Fruit fly (Drosophila melanogaster) whole organism, embryonic: ENCODE measurements around the gene Atg12.
A peak's percentile ranks its signal among the peaks of the same experiment; 100 is the strongest.

Experiments
- Atf3 ChIP-seq: fragments of 200-800 bp; sonication (Bioruptor generic); optimal IDR thresholded peaks from 3 replicates; lab custom pipeline; 2016; ENCODE audit warnings: missing biosample characterization, missing genetic modification characterization
- Awh ChIP-seq: fragments of 200-800 bp; sonication (Bioruptor generic); IDR thresholded peaks from 2 replicates; pipeline ENCODE4, ENCODE4 v1.3.6; 2022; ENCODE audit warnings: missing biosample characterization, missing genetic modification characterization
- B-H1 ChIP-seq: fragments of 200-800 bp; sonication (Bioruptor generic); IDR thresholded peaks from 3 replicates; pipeline ENCODE4 v1.3.6; 2022; ENCODE audit warnings: missing biosample characterization, missing genetic modification characterization
- CG10147 ChIP-seq: fragments of 200-800 bp; sonication (Bioruptor generic); optimal IDR thresholded peaks from 2 replicates; lab custom pipeline; 2019; ENCODE audit warnings: missing biosample characterization, mild to moderate bottlenecking, missing genetic modification characterization, moderate library complexity
- CG10366 ChIP-seq: fragments of 200-800 bp; sonication (Bioruptor generic); IDR thresholded peaks from 2 replicates; pipeline ENCODE4 v1.3.6; 2022; ENCODE audit warnings: missing biosample characterization, missing genetic modification characterization
- CG11093 ChIP-seq: fragments of 200-800 bp; sonication (Bioruptor generic); IDR thresholded peaks from 3 replicates; pipeline ENCODE4 v1.3.6; 2022; ENCODE audit warnings: missing biosample characterization, missing genetic modification characterization
- CG11247 ChIP-seq: fragments of 200-800 bp; sonication (Bioruptor generic); IDR thresholded peaks from 2 replicates; pipeline ENCODE4 v1.3.6; 2022; ENCODE audit warnings: missing biosample characterization, missing genetic modification characterization
- CG1529 ChIP-seq: fragments of 200-800 bp; sonication (Bioruptor generic); optimal IDR thresholded peaks from 3 replicates; lab custom pipeline; 2018; ENCODE audit warnings: missing biosample characterization, missing genetic modification characterization
- CG18764 ChIP-seq: fragments of 200-800 bp; sonication (Bioruptor generic); optimal IDR thresholded peaks from 3 replicates; lab custom pipeline; 2016; ENCODE audit warnings: missing biosample characterization, missing genetic modification characterization
- CG33557 ChIP-seq: fragments of 200-800 bp; sonication (Bioruptor generic); optimal IDR thresholded peaks from 2 replicates; lab custom pipeline; 2019; ENCODE audit warnings: missing biosample characterization, mild to moderate bottlenecking, missing genetic modification characterization, moderate library complexity
- CG3847 ChIP-seq: fragments of 200-800 bp; sonication (Bioruptor generic); IDR thresholded peaks from 2 replicates; pipeline ENCODE4 v1.3.6; 2022; ENCODE audit warnings: missing biosample characterization, missing genetic modification characterization
- CG42726 ChIP-seq: fragments of 200-800 bp; sonication (Bioruptor generic); IDR thresholded peaks from 2 replicates; pipeline ENCODE4 v1.3.6; 2022; ENCODE audit warnings: missing biosample characterization, missing genetic modification characterization; ENCODE audit not compliant: partially characterized antibody
- CG4328 ChIP-seq: fragments of 200-800 bp; sonication (Bioruptor generic); optimal IDR thresholded peaks from 3 replicates; lab custom pipeline; 2017; ENCODE audit warnings: missing biosample characterization, missing genetic modification reagents, missing genetic modification characterization
- CG5953 ChIP-seq: fragments of 200-800 bp; sonication (Bioruptor generic); IDR thresholded peaks from 2 replicates; pipeline ENCODE4 v1.3.6; 2022; ENCODE audit warnings: missing biosample characterization, missing genetic modification characterization
- CG6765 ChIP-seq: fragments of 200-800 bp; sonication (Bioruptor generic); optimal IDR thresholded peaks from 3 replicates; lab custom pipeline; 2017; ENCODE audit warnings: missing biosample characterization, mild to moderate bottlenecking, missing genetic modification characterization
- CG8290 ChIP-seq, 3 experiments: fragments of 200-800 bp; sonication (Bioruptor generic); optimal IDR thresholded peaks; 2 replicates each; lab custom pipeline; 2016 to 2019; ENCODE audit warnings: missing biosample characterization in 3 of 3, missing genetic modification characterization in 3 of 3, mild to moderate bottlenecking in 2 of 3, moderate library complexity in 1 of 3
- CG8765 ChIP-seq: fragments of 200-800 bp; sonication (Bioruptor generic); IDR thresholded peaks from 2 replicates; pipeline ENCODE4 v1.3.6; 2022; ENCODE audit warnings: missing biosample characterization, missing genetic modification characterization
- CG9932 ChIP-seq: fragments of 200-800 bp; sonication (Bioruptor generic); IDR thresholded peaks from 2 replicates; pipeline ENCODE4 v1.3.6; 2022; ENCODE audit warnings: missing biosample characterization, missing genetic modification characterization
- D19B ChIP-seq: fragments of 200-800 bp; sonication (Bioruptor generic); optimal IDR thresholded peaks from 2 replicates; lab custom pipeline; 2017; ENCODE audit warnings: missing biosample characterization, mild to moderate bottlenecking, missing genetic modification characterization
- GATAe ChIP-seq: fragments of 200-800 bp; sonication (Bioruptor generic); conservative IDR thresholded peaks from 2 replicates; pipeline ENCODE4 v1.3.6; 2022; ENCODE audit warnings: missing biosample characterization, missing genetic modification characterization
- Hey ChIP-seq: fragments of 200-800 bp; sonication (Bioruptor generic); optimal IDR thresholded peaks from 3 replicates; lab custom pipeline; 2018; ENCODE audit warnings: missing biosample characterization, mild to moderate bottlenecking, missing genetic modification characterization
- HmgD ChIP-seq: fragments of 200-800 bp; sonication (Bioruptor generic); optimal IDR thresholded peaks from 3 replicates; lab custom pipeline; 2016; ENCODE audit warnings: missing biosample characterization, missing genetic modification characterization
- Hmx ChIP-seq: fragments of 200-800 bp; sonication (Bioruptor generic); optimal IDR thresholded peaks from 2 replicates; lab custom pipeline; 2016; ENCODE audit warnings: missing biosample characterization, missing genetic modification characterization
- Optix ChIP-seq: fragments of 200-800 bp; sonication (Bioruptor generic); IDR thresholded peaks from 3 replicates; pipeline ENCODE4 v1.3.6; 2022; ENCODE audit warnings: missing biosample characterization, missing genetic modification characterization
- Six4 ChIP-seq: fragments of 200-800 bp; sonication (Bioruptor generic); optimal IDR thresholded peaks from 2 replicates; lab custom pipeline; 2016; ENCODE audit warnings: missing biosample characterization, missing genetic modification characterization
- Spps ChIP-seq: fragments of 200-800 bp; sonication (Bioruptor generic); optimal IDR thresholded peaks from 2 replicates; lab custom pipeline; 2018; ENCODE audit warnings: missing biosample characterization, mild to moderate bottlenecking, missing genetic modification characterization
- amos ChIP-seq: fragments of 200-800 bp; sonication (Bioruptor generic); IDR thresholded peaks from 2 replicates; pipeline ENCODE4 v1.3.6; 2022; ENCODE audit warnings: missing biosample characterization, missing genetic modification characterization; ENCODE audit not compliant: partially characterized antibody
- ash1 ChIP-seq: fragments of 200-800 bp; sonication (Bioruptor generic); optimal IDR thresholded peaks from 2 replicates; lab custom pipeline; 2018; ENCODE audit warnings: missing biosample characterization, mild to moderate bottlenecking, missing genetic modification characterization
- ato ChIP-seq: fragments of 200-800 bp; sonication (Bioruptor generic); IDR thresholded peaks from 2 replicates; pipeline ENCODE4 v1.3.6; 2022; ENCODE audit warnings: missing biosample characterization, missing genetic modification characterization; ENCODE audit not compliant: partially characterized antibody
- bsh ChIP-seq, 2 experiments: fragments of 200-800 bp; sonication (Bioruptor generic); optimal IDR thresholded peaks; 2 replicates each; lab custom pipeline; 2017 to 2018; ENCODE audit warnings: mild to moderate bottlenecking in 2 of 2, missing biosample characterization in 2 of 2, missing genetic modification characterization in 2 of 2, moderate library complexity in 1 of 2
- cwo ChIP-seq: fragments of 200-800 bp; sonication (Bioruptor generic); optimal IDR thresholded peaks from 3 replicates; lab custom pipeline; 2017; ENCODE audit warnings: missing biosample characterization, missing genetic modification characterization, mild to moderate bottlenecking, moderate library complexity, missing genetic modification reagents
- danr ChIP-seq: fragments of 200-800 bp; sonication (Bioruptor generic); IDR thresholded peaks from 2 replicates; pipeline ENCODE4 v1.3.6; 2022; ENCODE audit warnings: missing biosample characterization, missing genetic modification characterization
- dysf ChIP-seq: fragments of 200-800 bp; sonication (Bioruptor generic); IDR thresholded peaks from 3 replicates; pipeline ENCODE4 v1.3.6; 2022; ENCODE audit warnings: missing biosample characterization, missing genetic modification characterization
- esg ChIP-seq: fragments of 200-800 bp; sonication (Bioruptor generic); conservative IDR thresholded peaks from 2 replicates; pipeline ENCODE4 v1.3.6; 2022; ENCODE audit warnings: missing biosample characterization, missing genetic modification characterization
- fd64A ChIP-seq: fragments of 200-800 bp; sonication (Bioruptor generic); optimal IDR thresholded peaks from 3 replicates; lab custom pipeline; 2018; ENCODE audit warnings: missing biosample characterization, mild to moderate bottlenecking, missing genetic modification characterization
- fd96Cb ChIP-seq: fragments of 200-800 bp; sonication (Bioruptor generic); optimal IDR thresholded peaks from 2 replicates; lab custom pipeline; 2018; ENCODE audit warnings: missing biosample characterization, mild to moderate bottlenecking, missing genetic modification characterization, moderate library complexity
- fu2 ChIP-seq: fragments of 200-800 bp; sonication (Bioruptor generic); optimal IDR thresholded peaks from 2 replicates; lab custom pipeline; 2016; ENCODE audit warnings: missing biosample characterization, missing genetic modification characterization
- gcm ChIP-seq: fragments of 200-800 bp; sonication (Bioruptor generic); optimal IDR thresholded peaks from 2 replicates; lab custom pipeline; 2019; ENCODE audit warnings: missing biosample characterization, mild to moderate bottlenecking, missing genetic modification characterization, moderate library complexity
- ham ChIP-seq: fragments of 200-800 bp; sonication (Bioruptor generic); IDR thresholded peaks from 2 replicates; pipeline ENCODE4 v1.3.6; 2022; ENCODE audit warnings: missing biosample characterization, missing genetic modification characterization
- jing ChIP-seq: fragments of 200-800 bp; sonication (Bioruptor generic); optimal IDR thresholded peaks from 2 replicates; lab custom pipeline; 2018; ENCODE audit warnings: missing biosample characterization, mild to moderate bottlenecking, missing genetic modification characterization
- ken ChIP-seq: fragments of 200-800 bp; sonication (Bioruptor generic); IDR thresholded peaks from 3 replicates; pipeline ENCODE4 v1.3.6; 2022; ENCODE audit warnings: missing biosample characterization, missing genetic modification characterization
- lov ChIP-seq, 2 experiments: fragments of 200-800 bp in 1 of 2; fragments of >200 bp in 1 of 2; sonication (Bioruptor generic) in 1 of 2; IDR thresholded peaks in 1 of 2; optimal IDR thresholded peaks in 1 of 2; 2 replicates in 1 of 2; 3 replicates in 1 of 2; pipeline versions ENCODE4 v1.3.6 to Lab custom; 2017 to 2022; ENCODE audit warnings: missing biosample characterization in 1 of 2, missing genetic modification characterization in 1 of 2
- sd ChIP-seq: fragments of 200-800 bp; sonication (Bioruptor generic); optimal IDR thresholded peaks from 3 replicates; lab custom pipeline; 2018; ENCODE audit warnings: missing biosample characterization, mild to moderate bottlenecking, missing genetic modification characterization, moderate library complexity
- sens-2 ChIP-seq: fragments of 200-800 bp; sonication (Bioruptor generic); IDR thresholded peaks from 2 replicates; pipeline ENCODE4 v1.3.6; 2022; ENCODE audit warnings: missing biosample characterization, missing genetic modification characterization
- stwl ChIP-seq: fragments of 200-800 bp; sonication (Bioruptor generic); optimal IDR thresholded peaks from 3 replicates; lab custom pipeline; 2018; ENCODE audit warnings: missing biosample characterization, mild to moderate bottlenecking, missing genetic modification characterization, moderate library complexity
- tin ChIP-seq: fragments of 200-800 bp; sonication (Bioruptor generic); optimal IDR thresholded peaks from 3 replicates; lab custom pipeline; 2016; ENCODE audit warnings: missing biosample characterization, missing genetic modification characterization
- tio ChIP-seq: fragments of 200-800 bp; sonication (Bioruptor generic); optimal IDR thresholded peaks from 2 replicates; lab custom pipeline; 2017; ENCODE audit warnings: missing biosample characterization, missing genetic modification characterization, inconsistent platforms
- trh ChIP-seq: fragments of 200-800 bp; sonication (Bioruptor generic); optimal IDR thresholded peaks from 2 replicates; lab custom pipeline; 2016; ENCODE audit warnings: missing biosample characterization, missing genetic modification characterization
- yki ChIP-seq: fragments of >200 bp; optimal IDR thresholded peaks from 3 replicates; lab custom pipeline; 2018
- z ChIP-seq: fragments of 200-800 bp; sonication (Bioruptor generic); IDR thresholded peaks from 3 replicates; pipeline ENCODE4 v1.3.6; 2022; ENCODE audit warnings: missing biosample characterization, missing genetic modification characterization

Gene Atg12

dm6 chr3L:12131918-12132317 is 4.8 kb upstream of the Atg12 start, which contains the start of gene DEF8 (continued):
- TF ChIP-seq amos (peak; percentile 48), CG9932 (GFP tag; lab: Robert Waterston, UW) (peak; percentile 71; the same call in 1 of the 2 replicates), bsh (GFP tag; optimal IDR thresholded peaks at IDR 0.05; lab: Kevin White, UChicago) (peak in 1 of 2 experiments; percentile 93), Spps (tag; lab: Kevin White, UChicago) (peak; percentile 86), ken (peak; percentile 75), esg (GFP tag; lab: Robert Waterston, UW) (peak; percentile 78), cwo (peak; percentile 74), sd (peak; percentile 93), fd96Cb (peak; percentile 83), Atf3 (GFP tag; lab: Kevin White, UChicago) (peak; percentile 46), jing (GFP tag; lab: Kevin White, UChicago) (no peak), fu2 (GFP tag; lab: Kevin White, UChicago) (peak; percentile 18), Awh (GFP tag; lab: Robert Waterston, UW) (peak; percentile 90), D19B (no peak), danr (GFP tag; lab: Robert Waterston, UW) (peak; percentile 26; the same call in 1 of the 2 replicates), dysf (GFP tag; lab: Robert Waterston, UW) (peak; percentile 84), yki (no peak), CG4328 (GFP tag; lab: Kevin White, UChicago) (peak; percentile 68), CG1529 (GFP tag; lab: Kevin White, UChicago) (peak; percentile 57), CG11247 (peak; percentile 62), CG10147 (GFP tag; lab: Kevin White, UChicago) (peak; percentile 86), ham (GFP tag; lab: Robert Waterston, UW) (no peak), lov (optimal IDR thresholded peaks at IDR 0.05; lab: Kevin White, UChicago) (no peak), lov (GFP tag; IDR thresholded peaks at IDR 0.05; lab: Robert Waterston, UW) (peak; percentile 64; the same call in 2 of the 3 replicates), Optix (peak; percentile 58; the same call in 2 of the 3 replicates), CG10366 (GFP tag; lab: Robert Waterston, UW) (peak; percentile 89), Hmx (GFP tag; lab: Kevin White, UChicago) (no peak), HmgD (no peak), tio (GFP tag; lab: Kevin White, UChicago) (peak; percentile 65), B-H1 (peak; percentile 76), CG11093 (GFP tag; lab: Robert Waterston, UW) (peak; percentile 30; the same call in 1 of the 3 replicates), tin (GFP tag; lab: Kevin White, UChicago) (peak; percentile 85), Hey (tag; lab: Kevin White, UChicago) (no peak), stwl (peak; percentile 56), CG6765 (peak; percentile 82), CG8765 (GFP tag; lab: Robert Waterston, UW) (peak; percentile 26; the same call in 1 of the 2 replicates), Six4 (peak; percentile 51), CG42726 (GFP tag; lab: Robert Waterston, UW) (0 out of 2 replicates have a peak, but pooled peaks have one; percentile 37), CG8290 (GFP tag; optimal IDR thresholded peaks at IDR 0.05; lab: Kevin White, UChicago) (peak; percentile 79), CG8290 (tag; optimal IDR thresholded peaks at IDR 0.05; lab: Kevin White, UChicago) (no peak), CG33557 (GFP tag; lab: Kevin White, UChicago) (peak; percentile 78), CG3847 (peak; percentile 71), gcm (GFP tag; lab: Kevin White, UChicago) (peak; percentile 81), CG18764 (peak; percentile 80), GATAe (GFP tag; lab: Robert Waterston, UW) (no peak), sens-2 (GFP tag; lab: Robert Waterston, UW) (peak; percentile 76; the same call in 1 of the 2 replicates), CG5953 (peak; percentile 77), fd64A (GFP tag; lab: Kevin White, UChicago) (no peak), trh (GFP tag; lab: Kevin White, UChicago) (peak; percentile 31), ato (GFP tag; lab: Robert Waterston, UW) (0 out of 2 replicates have a peak, but pooled peaks have one; percentile 19), ash1 (GFP tag; lab: Kevin White, UChicago) (peak; percentile 11), z (no peak)
